Fruit fly (Drosophila melanogaster) whole organism, embryonic: ENCODE measurements around the gene Neu2.
A peak's percentile ranks its signal among the peaks of the same experiment; 100 is the strongest.

Experiments used
- Abd-B ChIP-seq: fragments of 200-800 bp; sonication (Bioruptor generic); optimal IDR thresholded peaks from 2 replicates; lab custom pipeline; 2018; ENCODE audit warnings: missing biosample characterization, mild to moderate bottlenecking, missing genetic modification characterization, moderate library complexity
- Ada2b ChIP-seq: fragments of 200-800 bp; sonication (Bioruptor generic); IDR thresholded peaks from 2 replicates; pipeline ENCODE4 v1.3.6; 2022; ENCODE audit warnings: missing biosample characterization, missing genetic modification characterization
- Asciz ChIP-seq: fragments of 200-800 bp; sonication (Bioruptor generic); optimal IDR thresholded peaks from 2 replicates; lab custom pipeline; 2017; ENCODE audit warnings: missing biosample characterization, mild to moderate bottlenecking, missing genetic modification characterization, missing genetic modification reagents
- Blimp-1 ChIP-seq: fragments of 200-800 bp; sonication (Bioruptor generic); optimal IDR thresholded peaks from 3 replicates; lab custom pipeline; 2018; ENCODE audit warnings: missing biosample characterization, missing genetic modification characterization, mild to moderate bottlenecking, moderate library complexity, missing genetic modification reagents
- CG10462 ChIP-seq: fragments of 200-800 bp; sonication (Bioruptor generic); optimal IDR thresholded peaks from 2 replicates; lab custom pipeline; 2016; ENCODE audit warnings: missing biosample characterization, missing genetic modification characterization
- CG10654 ChIP-seq: fragments of 200-800 bp; sonication (Bioruptor generic); optimal IDR thresholded peaks from 2 replicates; lab custom pipeline; 2016; ENCODE audit warnings: missing biosample characterization, missing genetic modification characterization
- CG11085 ChIP-seq: fragments of 200-800 bp; sonication (Bioruptor generic); IDR thresholded peaks from 2 replicates; pipeline ENCODE4 v1.3.6; 2022; ENCODE audit warnings: missing biosample characterization, missing genetic modification characterization
- CG12391 ChIP-seq: fragments of 200-800 bp; sonication (Bioruptor generic); optimal IDR thresholded peaks from 3 replicates; lab custom pipeline; 2018; ENCODE audit warnings: missing biosample characterization, mild to moderate bottlenecking, missing genetic modification characterization, moderate library complexity
- CG13424 ChIP-seq: fragments of 200-800 bp; sonication (Bioruptor generic); optimal IDR thresholded peaks from 2 replicates; lab custom pipeline; 2019; ENCODE audit warnings: missing biosample characterization, mild to moderate bottlenecking, missing genetic modification characterization, moderate library complexity
- CG14014 ChIP-seq: fragments of 200-800 bp; sonication (Bioruptor generic); IDR thresholded peaks from 2 replicates; pipeline ENCODE4 v1.3.6; 2022; ENCODE audit warnings: missing biosample characterization, missing genetic modification characterization
- CG14710 ChIP-seq: fragments of 200-800 bp; sonication (Bioruptor generic); optimal IDR thresholded peaks from 3 replicates; lab custom pipeline; 2019; ENCODE audit warnings: missing biosample characterization, mild to moderate bottlenecking, missing genetic modification characterization, moderate library complexity
- CG18262 ChIP-seq: fragments of 200-800 bp; optimal IDR thresholded peaks from 3 replicates; lab custom pipeline; 2019; ENCODE audit warnings: missing biosample characterization, mild to moderate bottlenecking, missing genetic modification characterization, moderate library complexity
- CG2120 ChIP-seq: fragments of 200-800 bp; sonication (Bioruptor generic); optimal IDR thresholded peaks from 3 replicates; lab custom pipeline; 2016; ENCODE audit warnings: missing biosample characterization, missing genetic modification characterization
- CG2889 ChIP-seq: fragments of 200-800 bp; sonication (Bioruptor generic); IDR thresholded peaks from 3 replicates; pipeline ENCODE4 v1.3.6; 2022; ENCODE audit warnings: missing biosample characterization, missing genetic modification characterization
- CG30431 ChIP-seq: fragments of 200-800 bp; sonication (Bioruptor generic); optimal IDR thresholded peaks from 2 replicates; lab custom pipeline; 2017; ENCODE audit warnings: missing biosample characterization, missing genetic modification characterization
- CG33213 ChIP-seq: fragments of 200-800 bp; sonication (Bioruptor generic); optimal IDR thresholded peaks from 3 replicates; lab custom pipeline; 2016; ENCODE audit warnings: missing biosample characterization, missing genetic modification characterization
- CG34376 ChIP-seq: fragments of 200-800 bp; sonication (Bioruptor generic); optimal IDR thresholded peaks from 2 replicates; lab custom pipeline; 2018; ENCODE audit warnings: missing biosample characterization, mild to moderate bottlenecking, missing genetic modification characterization
- CG3838 ChIP-seq: fragments of 200-800 bp; sonication (Bioruptor generic); optimal IDR thresholded peaks from 3 replicates; lab custom pipeline; 2016; ENCODE audit warnings: missing biosample characterization, missing genetic modification characterization
- CG4360 ChIP-seq: fragments of 200-800 bp; sonication (Bioruptor generic); IDR thresholded peaks from 2 replicates; pipeline ENCODE4 v1.3.6; 2022; ENCODE audit warnings: missing biosample characterization, missing genetic modification characterization
- CG4854 ChIP-seq: fragments of 200-800 bp; sonication (Bioruptor generic); optimal IDR thresholded peaks from 2 replicates; lab custom pipeline; 2016; ENCODE audit warnings: missing biosample characterization, missing genetic modification characterization, inconsistent platforms
- CG6765 ChIP-seq: fragments of 200-800 bp; sonication (Bioruptor generic); optimal IDR thresholded peaks from 3 replicates; lab custom pipeline; 2017; ENCODE audit warnings: missing biosample characterization, mild to moderate bottlenecking, missing genetic modification characterization
- CG7963 ChIP-seq: fragments of 200-800 bp; sonication (Bioruptor generic); IDR thresholded peaks from 3 replicates; pipeline ENCODE4 v1.3.6; 2022; ENCODE audit warnings: missing biosample characterization, missing genetic modification characterization; ENCODE audit not compliant: partially characterized antibody
- CG8478 ChIP-seq: fragments of >200 bp; optimal IDR thresholded peaks from 2 replicates; lab custom pipeline; 2018
- CG9609 ChIP-seq: fragments of 200-800 bp; sonication (Bioruptor generic); optimal IDR thresholded peaks from 3 replicates; lab custom pipeline; 2016; ENCODE audit warnings: missing biosample characterization, missing genetic modification characterization
- Chrac-16 ChIP-seq: fragments of 200-800 bp; sonication (Bioruptor generic); optimal IDR thresholded peaks from 3 replicates; lab custom pipeline; 2016; ENCODE audit warnings: missing biosample characterization, missing genetic modification characterization
- Deaf1 ChIP-seq: fragments of 200-800 bp; optimal IDR thresholded peaks from 3 replicates; lab custom pipeline; 2019; ENCODE audit warnings: missing biosample characterization, mild to moderate bottlenecking, missing genetic modification characterization, moderate library complexity
- Doc3 ChIP-seq: fragments of 200-800 bp; sonication (Bioruptor generic); IDR thresholded peaks from 3 replicates; pipeline ENCODE4 v1.3.6; 2022; ENCODE audit warnings: missing biosample characterization, missing genetic modification characterization; ENCODE audit not compliant: partially characterized antibody
- Drgx ChIP-seq: fragments of 200-800 bp; sonication (Bioruptor generic); IDR thresholded peaks from 2 replicates; pipeline ENCODE4 v1.3.6; 2022; ENCODE audit warnings: missing biosample characterization, missing genetic modification characterization
- Myb ChIP-seq: fragments of 200-800 bp; sonication (Bioruptor generic); optimal IDR thresholded peaks from 2 replicates; lab custom pipeline; 2016; ENCODE audit warnings: missing biosample characterization, missing genetic modification characterization
- Nf-YB ChIP-seq: fragments of 200-800 bp; sonication (Bioruptor generic); optimal IDR thresholded peaks from 3 replicates; lab custom pipeline; 2019; ENCODE audit warnings: missing biosample characterization, mild to moderate bottlenecking, missing genetic modification characterization, moderate library complexity
- Pdp1 ChIP-seq, 2 experiments: fragments of 200-800 bp; sonication (Bioruptor generic); optimal IDR thresholded peaks; 3 replicates each; lab custom pipeline; 2016; ENCODE audit warnings: missing biosample characterization in 2 of 2, missing genetic modification characterization in 2 of 2, mild to moderate bottlenecking in 1 of 2, moderate library complexity in 1 of 2
- Sox102F ChIP-seq: fragments of 200-800 bp; sonication (Bioruptor generic); optimal IDR thresholded peaks from 2 replicates; lab custom pipeline; 2018; ENCODE audit warnings: missing biosample characterization, mild to moderate bottlenecking, missing genetic modification characterization, moderate library complexity
- bbx ChIP-seq: fragments of 200-800 bp; sonication (Bioruptor generic); IDR thresholded peaks from 2 replicates; pipeline ENCODE4 v1.3.6; 2022; ENCODE audit warnings: missing biosample characterization, missing genetic modification characterization; ENCODE audit not compliant: partially characterized antibody
- cas ChIP-seq: fragments of 200-800 bp; sonication (Bioruptor generic); IDR thresholded peaks from 2 replicates; pipeline ENCODE4 v1.3.6; 2022; ENCODE audit warnings: missing biosample characterization, missing genetic modification characterization
- chm ChIP-seq: fragments of 200-800 bp; sonication (Bioruptor generic); IDR thresholded peaks from 2 replicates; pipeline ENCODE4 v1.3.6; 2022; ENCODE audit warnings: missing biosample characterization, missing genetic modification characterization
- cwo ChIP-seq: fragments of 200-800 bp; sonication (Bioruptor generic); optimal IDR thresholded peaks from 3 replicates; lab custom pipeline; 2017; ENCODE audit warnings: missing biosample characterization, missing genetic modification characterization, mild to moderate bottlenecking, moderate library complexity, missing genetic modification reagents
- dan ChIP-seq: fragments of 200-800 bp; sonication (Bioruptor generic); IDR thresholded peaks from 2 replicates; pipeline ENCODE4 v1.3.6; 2022; ENCODE audit warnings: missing biosample characterization, missing genetic modification characterization
- dimm ChIP-seq: fragments of 200-800 bp; sonication (Bioruptor generic); IDR thresholded peaks from 2 replicates; pipeline ENCODE4 v1.3.6; 2022; ENCODE audit warnings: missing biosample characterization, missing genetic modification characterization
- disco-r ChIP-seq: fragments of 200-800 bp; sonication (Bioruptor generic); optimal IDR thresholded peaks from 2 replicates; lab custom pipeline; 2016; ENCODE audit warnings: missing biosample characterization, missing genetic modification characterization
- fd64A ChIP-seq: fragments of 200-800 bp; sonication (Bioruptor generic); optimal IDR thresholded peaks from 3 replicates; lab custom pipeline; 2018; ENCODE audit warnings: missing biosample characterization, mild to moderate bottlenecking, missing genetic modification characterization
- fru ChIP-seq: fragments of >200 bp; optimal IDR thresholded peaks from 2 replicates; lab custom pipeline; 2017
- insv ChIP-seq, 2 experiments: fragments of 200-800 bp; sonication (Bioruptor generic); optimal IDR thresholded peaks; 3 replicates each; lab custom pipeline; 2016 to 2018; ENCODE audit warnings: missing biosample characterization in 2 of 2, missing genetic modification characterization in 2 of 2
- jumu ChIP-seq: fragments of 200-800 bp; sonication (Bioruptor generic); optimal IDR thresholded peaks from 3 replicates; lab custom pipeline; 2016; ENCODE audit warnings: missing biosample characterization, missing genetic modification characterization
- lilli ChIP-seq: fragments of 200-800 bp; sonication (Bioruptor generic); optimal IDR thresholded peaks from 3 replicates; lab custom pipeline; 2016; ENCODE audit warnings: missing biosample characterization, missing genetic modification characterization
- lmd ChIP-seq: fragments of 200-800 bp; sonication (Bioruptor generic); IDR thresholded peaks from 2 replicates; pipeline ENCODE4 v1.3.6; 2022; ENCODE audit warnings: missing biosample characterization, missing genetic modification characterization
- mirr ChIP-seq: fragments of 200-800 bp; sonication (Bioruptor generic); optimal IDR thresholded peaks from 3 replicates; lab custom pipeline; 2018; ENCODE audit warnings: missing biosample characterization, mild to moderate bottlenecking, missing genetic modification characterization
- pros ChIP-seq: fragments of 200-800 bp; sonication (Bioruptor generic); optimal IDR thresholded peaks from 3 replicates; lab custom pipeline; 2019; ENCODE audit warnings: missing biosample characterization, mild to moderate bottlenecking, missing genetic modification characterization, moderate library complexity
- row ChIP-seq: fragments of 200-800 bp; sonication (Bioruptor generic); IDR thresholded peaks from 3 replicates; pipeline ENCODE4 v1.3.6; 2022; ENCODE audit warnings: missing biosample characterization, missing genetic modification characterization
- salm ChIP-seq: fragments of 200-800 bp; sonication (Bioruptor generic); optimal IDR thresholded peaks from 2 replicates; lab custom pipeline; 2018; ENCODE audit warnings: missing biosample characterization, mild to moderate bottlenecking, missing genetic modification characterization
- stwl ChIP-seq: fragments of 200-800 bp; sonication (Bioruptor generic); optimal IDR thresholded peaks from 3 replicates; lab custom pipeline; 2018; ENCODE audit warnings: missing biosample characterization, mild to moderate bottlenecking, missing genetic modification characterization, moderate library complexity
- usp ChIP-seq: fragments of >200 bp; optimal IDR thresholded peaks from 2 replicates; lab custom pipeline; 2017; ENCODE audit warnings: missing biosample characterization, missing genetic modification characterization
- vvl ChIP-seq: fragments of 200-800 bp; sonication (Bioruptor generic); IDR thresholded peaks from 2 replicates; pipeline ENCODE4 v1.3.6; 2022; ENCODE audit warnings: missing biosample characterization, missing genetic modification characterization

Gene Neu2

DNA sequence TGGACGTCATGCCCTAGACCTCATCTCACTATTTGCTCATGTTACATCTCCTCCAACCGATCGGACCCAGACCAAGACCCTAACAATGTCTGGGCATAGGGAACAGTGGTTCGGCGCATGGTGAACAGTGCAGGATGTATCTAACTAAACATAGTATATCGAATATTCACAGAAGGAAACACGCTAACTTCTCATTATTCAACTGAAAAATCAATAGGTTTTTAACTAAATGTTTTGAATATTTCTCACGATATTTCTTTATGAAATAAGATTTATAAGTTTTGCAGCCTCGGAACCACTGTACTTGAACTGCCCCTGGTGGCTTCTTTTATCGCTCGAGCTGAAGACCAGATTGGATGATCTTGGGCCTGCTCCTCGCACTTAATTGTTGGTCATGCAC, 36.8 kb downstream of the Neu2 start (continued):
- TF ChIP-seq Ada2b = peak; percentile 53; the same call in 1 of the 2 replicates
- peak; percentile 33 for TF ChIP-seq CG33213
- peak; percentile 58 for TF ChIP-seq Chrac-16 (GFP tag; lab: Kevin White, UChicago)
- peak; percentile 55 for TF ChIP-seq CG30431
- TF ChIP-seq usp = no peak
- no peak for TF ChIP-seq insv (GFP tag; optimal IDR thresholded peaks at IDR 0.05; lab: Kevin White, UChicago)
- no peak for TF ChIP-seq CG4360 (GFP tag; lab: Robert Waterston, UW)
- TF ChIP-seq stwl = no peak
- TF ChIP-seq Sox102F (GFP tag; lab: Kevin White, UChicago) = peak; percentile 50
- TF ChIP-seq CG4854 = no peak
- TF ChIP-seq CG11085 (GFP tag; lab: Robert Waterston, UW) = no peak
- peak; percentile 24 for TF ChIP-seq CG10654 (GFP tag; lab: Kevin White, UChicago)
- peak; percentile 86 for TF ChIP-seq CG18262 (tag; lab: Kevin White, UChicago)
- TF ChIP-seq vvl = peak; percentile 75
- no peak for TF ChIP-seq CG7963 (GFP tag; lab: Robert Waterston, UW)
- TF ChIP-seq CG34376 (GFP tag; lab: Kevin White, UChicago) = no peak
- TF ChIP-seq Doc3 (GFP tag; lab: Robert Waterston, UW) = no peak
- peak; percentile 12 for TF ChIP-seq Myb (GFP tag; lab: Kevin White, UChicago)
- no peak for TF ChIP-seq mirr (GFP tag; lab: Kevin White, UChicago)
- TF ChIP-seq cas = no peak
- TF ChIP-seq CG3838 = no peak
- TF ChIP-seq Drgx (GFP tag; lab: Robert Waterston, UW) = 0 out of 2 replicates have a peak, but pooled peaks have one; percentile 32
- peak; percentile 20 for TF ChIP-seq fd64A (GFP tag; lab: Kevin White, UChicago)
- TF ChIP-seq disco-r = peak; percentile 1
- TF ChIP-seq lmd = no peak
- peak; percentile 17 for TF ChIP-seq CG10462 (GFP tag; lab: Kevin White, UChicago)
- TF ChIP-seq fru (lab: Kevin White, UChicago) = no peak
- TF ChIP-seq CG14710 (tag; lab: Kevin White, UChicago) = peak; percentile 74
- TF ChIP-seq CG14014 (GFP tag; lab: Robert Waterston, UW) = no peak
- peak; percentile 28 for TF ChIP-seq Abd-B (GFP tag; lab: Kevin White, UChicago)
- no peak for TF ChIP-seq salm
- no peak for TF ChIP-seq CG8478 (lab: Kevin White, UChicago)
- no peak for TF ChIP-seq Deaf1 (tag; lab: Kevin White, UChicago)
- TF ChIP-seq pros (GFP tag; lab: Kevin White, UChicago) = peak; percentile 6
- TF ChIP-seq cwo (GFP tag; lab: Kevin White, UChicago) = no peak
- peak; percentile 75 for TF ChIP-seq CG12391
- TF ChIP-seq Pdp1 (GFP tag; optimal IDR thresholded peaks at IDR 0.05; lab: Kevin White, UChicago) = peak; percentile 29 to 56
- TF ChIP-seq row (GFP tag; lab: Robert Waterston, UW) = peak; percentile 74
- TF ChIP-seq CG2120 (GFP tag; lab: Kevin White, UChicago) = no peak
- peak; percentile 34 for TF ChIP-seq CG13424
- TF ChIP-seq bbx (GFP tag; lab: Robert Waterston, UW) = no peak
- peak; percentile 33 for TF ChIP-seq Asciz
- TF ChIP-seq CG9609 (GFP tag; lab: Kevin White, UChicago) = peak; percentile 37
- TF ChIP-seq lilli (GFP tag; lab: Kevin White, UChicago) = peak; percentile 45
- no peak for TF ChIP-seq dimm (GFP tag; lab: Robert Waterston, UW)
- peak; percentile 72 for TF ChIP-seq Blimp-1 (GFP tag; lab: Kevin White, UChicago)
- TF ChIP-seq CG2889 (GFP tag; lab: Robert Waterston, UW) = no peak
- peak; percentile 36 for TF ChIP-seq Nf-YB
- TF ChIP-seq CG6765 (GFP tag; lab: Kevin White, UChicago) = no peak
- peak; percentile 71 for TF ChIP-seq jumu (GFP tag; lab: Kevin White, UChicago)
- peak; percentile 81; the same call in 1 of the 2 replicates for TF ChIP-seq chm
- TF ChIP-seq dan (GFP tag; lab: Robert Waterston, UW) = peak; percentile 36; the same call in 1 of the 2 replicates
